Worm (Caenorhabditis elegans): ENCODE results near the gene F42G4.2.

The F42G4.2 gene

DNA sequence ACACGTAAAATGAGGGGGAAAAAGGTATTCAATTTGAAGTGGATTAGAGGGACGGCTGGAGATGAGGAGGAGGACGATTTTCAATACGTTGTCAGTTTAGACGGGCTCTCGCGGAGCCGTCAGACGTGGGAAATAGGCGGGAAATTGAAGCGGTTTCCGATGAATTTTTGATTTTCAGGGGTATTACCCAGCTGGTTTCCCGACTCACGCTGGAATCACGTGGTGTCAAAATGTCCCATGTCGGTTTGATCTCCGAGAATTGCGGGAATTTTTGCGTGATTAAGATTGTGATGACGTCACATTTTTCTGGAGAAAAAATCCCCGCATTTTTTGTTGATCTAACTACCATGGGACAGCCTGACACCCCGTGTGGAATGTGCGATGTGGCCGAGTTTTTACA is 35.0 kb upstream of the F42G4.2 start (continued):
- peak; percentile 78 for TF ChIP-seq fkh-8 (tag; optimal IDR thresholded peaks at IDR 0.05)
- TF ChIP-seq pag-3 (tag; optimal IDR thresholded peaks at IDR 0.05; ENCODE audit: borderline replicate concordance, insufficient read depth), result no peak
- TF ChIP-seq pax-3 (tag; optimal IDR thresholded peaks at IDR 0.05), result peak; percentile 38
- no peak for TF ChIP-seq sox-4 (tag; optimal IDR thresholded peaks at IDR 0.05)
- TF ChIP-seq nhr-12 (tag; optimal IDR thresholded peaks at IDR 0.05), result no peak
- TF ChIP-seq nhr-47 (tag; optimal IDR thresholded peaks at IDR 0.05), result peak; percentile 33
- TF ChIP-seq nhr-76 (tag; optimal IDR thresholded peaks at IDR 0.05), result no peak
- peak in 1 of 2 experiments; percentile 5 for TF ChIP-seq efl-1 (optimal IDR thresholded peaks at IDR 0.05)
- no peak for TF ChIP-seq efl-1 (GFP tag; optimal IDR thresholded peaks at IDR 0.05 in 1 of 2)
- no peak for TF ChIP-seq nhr-237 (tag; optimal IDR thresholded peaks at IDR 0.05)
- no peak for TF ChIP-seq unc-130 (tag; optimal IDR thresholded peaks at IDR 0.05)
- TF ChIP-seq unc-86 (tag; optimal IDR thresholded peaks at IDR 0.05), result peak; percentile 5
- TF ChIP-seq aha-1 (tag; optimal IDR thresholded peaks at IDR 0.05), result no peak
- no peak for TF ChIP-seq rnt-1 (tag; optimal IDR thresholded peaks at IDR 0.05)
- peak; percentile 68 for TF ChIP-seq dsc-1 (tag; optimal IDR thresholded peaks at IDR 0.05)
- no peak for TF ChIP-seq mab-9 (GFP tag; IDR thresholded peaks at IDR 0.05)
- peak; percentile 10 for TF ChIP-seq snu-23 (GFP tag; optimal IDR thresholded peaks at IDR 0.05)
- no peak for TF ChIP-seq nhr-20 (tag; optimal IDR thresholded peaks at IDR 0.05)
- no peak for TF ChIP-seq ceh-82 (tag; optimal IDR thresholded peaks at IDR 0.05)
- no peak for TF ChIP-seq xbp-1 (tag; optimal IDR thresholded peaks at IDR 0.05)

DNA sequence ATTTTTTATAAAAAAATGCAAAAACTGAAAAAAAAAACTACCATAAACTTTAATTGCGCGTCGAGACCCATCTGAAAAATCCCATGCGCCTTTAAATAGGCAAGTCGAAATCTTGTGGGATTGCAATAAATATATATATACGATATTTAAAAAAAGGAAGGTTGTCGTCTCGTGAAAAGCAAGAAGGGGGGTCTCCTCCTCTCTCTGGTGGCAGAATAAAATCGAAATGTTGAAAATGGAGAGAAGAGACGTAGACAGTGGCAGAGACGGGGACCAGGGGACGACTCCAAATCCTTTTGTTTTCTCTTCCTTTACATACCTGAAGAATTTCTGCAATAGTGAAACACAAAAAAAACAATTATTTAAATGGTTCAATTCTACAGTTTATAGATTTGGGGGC is 33.7 kb upstream of the F42G4.2 start, which contains the start of gene F18A11.5:
Gene F18A11.5, minus strand, starts transcription at position 321 of the 400 bp plus-strand sequence.
- no peak for TF ChIP-seq irx-1 (tag; optimal IDR thresholded peaks at IDR 0.05)
- TF ChIP-seq nhr-85 (tag), result peak; percentile 75
- TF ChIP-seq nhr-12 (tag; optimal IDR thresholded peaks at IDR 0.05), result no peak
- TF ChIP-seq ceh-82 (tag; optimal IDR thresholded peaks at IDR 0.05), result peak in 1 of 3 experiments; percentile 4
- no peak for TF ChIP-seq nhr-76 (tag; optimal IDR thresholded peaks at IDR 0.05)
- TF ChIP-seq ama-1 (optimal IDR thresholded peaks at IDR 0.05), result peak; percentile 23
- peak; percentile 10 for TF ChIP-seq lin-14 (GFP tag; optimal IDR thresholded peaks at IDR 0.05)
- TF ChIP-seq unc-62 (GFP tag; optimal IDR thresholded peaks at IDR 0.05), result no peak
- no peak for TF ChIP-seq unc-86 (tag; optimal IDR thresholded peaks at IDR 0.05)
- no peak for TF ChIP-seq lin-15B (tag; optimal IDR thresholded peaks at IDR 0.05)
- TF ChIP-seq snu-23 (GFP tag; optimal IDR thresholded peaks at IDR 0.05), result peak; percentile 45
- TF ChIP-seq hpl-2 (GFP tag; optimal IDR thresholded peaks at IDR 0.05), result no peak
- peak; percentile 2 for TF ChIP-seq blmp-1 (tag; optimal IDR thresholded peaks at IDR 0.05)
- peak; percentile 64 for TF ChIP-seq aly-2 (tag; optimal IDR thresholded peaks at IDR 0.05)
- TF ChIP-seq ceh-90 (tag; optimal IDR thresholded peaks at IDR 0.05), result no peak
- no peak for TF ChIP-seq pqm-1 (tag; optimal IDR thresholded peaks at IDR 0.05)
- no peak for TF ChIP-seq mab-9 (GFP tag; IDR thresholded peaks at IDR 0.05)
- TF ChIP-seq snpc-4 (tag; optimal IDR thresholded peaks at IDR 0.05), result no peak
- no peak for TF ChIP-seq fos-1 (tag; optimal IDR thresholded peaks at IDR 0.05)
- no peak for TF ChIP-seq efl-1 (optimal IDR thresholded peaks at IDR 0.05)
- no peak for TF ChIP-seq efl-1 (GFP tag; optimal IDR thresholded peaks at IDR 0.05 in 1 of 2)
- TF ChIP-seq jun-1 (tag; optimal IDR thresholded peaks at IDR 0.05), result no peak
- TF ChIP-seq unc-130 (tag; optimal IDR thresholded peaks at IDR 0.05), result no peak
- peak; percentile 32 for TF ChIP-seq nhr-71 (tag; optimal IDR thresholded peaks at IDR 0.05)
- TF ChIP-seq lsy-2 (tag; optimal IDR thresholded peaks at IDR 0.05), result no peak
- TF ChIP-seq swsn-7 (tag; optimal IDR thresholded peaks at IDR 0.05), result peak; percentile 1
- TF ChIP-seq nhr-47 (tag; optimal IDR thresholded peaks at IDR 0.05), result no peak

DNA sequence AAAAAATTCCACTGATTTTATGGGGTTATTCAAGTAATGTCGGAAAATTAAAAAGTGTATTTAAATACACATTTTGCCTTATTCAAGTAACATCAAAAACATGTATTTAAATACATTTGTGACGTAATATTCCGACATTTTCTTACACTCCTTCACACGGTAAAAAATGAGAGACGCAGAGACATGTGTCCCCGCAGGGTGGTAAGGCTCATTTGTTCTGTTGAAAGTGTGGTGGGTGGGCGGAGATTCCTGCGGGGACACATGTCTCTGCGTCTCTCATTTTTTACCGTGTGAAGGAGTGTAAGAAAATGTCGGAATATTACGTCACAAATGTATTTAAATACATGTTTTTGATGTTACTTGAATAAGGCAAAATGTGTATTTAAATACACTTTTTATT is 31.3 kb upstream of the F42G4.2 start:
- TF ChIP-seq zip-4 (GFP tag; optimal IDR thresholded peaks at IDR 0.05) (peak; percentile 0), unc-98 (GFP tag; IDR thresholded peaks at IDR 0.05) (peak; percentile 61), ceh-88 (GFP tag; IDR thresholded peaks at IDR 0.05) (peak; percentile 69), nhr-71 (tag; optimal IDR thresholded peaks at IDR 0.05) (peak; percentile 83), nhr-19 (GFP tag; conservative IDR thresholded peaks at IDR 0.05) (peak; percentile 90), isw-1 (GFP tag; IDR thresholded peaks at IDR 0.05) (peak; percentile 80), rnt-1 (tag; optimal IDR thresholded peaks at IDR 0.05) (peak; percentile 79), nhr-11 (tag; optimal IDR thresholded peaks at IDR 0.05) (peak; percentile 18), snu-23 (GFP tag; optimal IDR thresholded peaks at IDR 0.05) (peak; percentile 51), xbp-1 (tag; optimal IDR thresholded peaks at IDR 0.05) (peak; percentile 73), nhr-85 (tag) (peak; percentile 83), jun-1 (tag; optimal IDR thresholded peaks at IDR 0.05) (peak; percentile 19), lin-39 (tag; optimal IDR thresholded peaks at IDR 0.05) (peak; percentile 10), lin-14 (GFP tag; optimal IDR thresholded peaks at IDR 0.05) (peak; percentile 72), grh-1 (GFP tag; IDR thresholded peaks at IDR 0.05) (peak; percentile 94), swsn-7 (tag; optimal IDR thresholded peaks at IDR 0.05) (peak; percentile 97), elt-2 (tag; optimal IDR thresholded peaks at IDR 0.05) (peak; percentile 47), nhr-47 (tag; optimal IDR thresholded peaks at IDR 0.05) (peak; percentile 92), mep-1 (tag; optimal IDR thresholded peaks at IDR 0.05) (peak; percentile 22), ztf-11 (tag; optimal IDR thresholded peaks at IDR 0.05) (peak in 1 of 2 experiments; percentile 21), nhr-90 (tag; optimal IDR thresholded peaks at IDR 0.05; ENCODE audit: poor library complexity) (peak; percentile 66), irx-1 (tag; optimal IDR thresholded peaks at IDR 0.05) (peak; percentile 52), tbx-2 (tag; optimal IDR thresholded peaks at IDR 0.05) (peak; percentile 72)

All from whole organism, L1 larva.